Fruit fly (Drosophila melanogaster) whole organism, embryonic: ENCODE results near the gene RapGAP1.

Source experiments
- Abd-B ChIP-seq: fragments of 200-800 bp; sonication (Bioruptor generic); optimal IDR thresholded peaks from 2 replicates; lab custom pipeline; 2018; ENCODE audit warnings: missing biosample characterization, mild to moderate bottlenecking, missing genetic modification characterization, moderate library complexity
- Atf3 ChIP-seq: fragments of 200-800 bp; sonication (Bioruptor generic); optimal IDR thresholded peaks from 3 replicates; lab custom pipeline; 2016; ENCODE audit warnings: missing biosample characterization, missing genetic modification characterization
- CG10267 ChIP-seq: fragments of 200-800 bp; sonication (Bioruptor generic); optimal IDR thresholded peaks from 2 replicates; lab custom pipeline; 2018; ENCODE audit warnings: missing biosample characterization, mild to moderate bottlenecking, missing genetic modification characterization, moderate library complexity
- CG10366 ChIP-seq: fragments of 200-800 bp; sonication (Bioruptor generic); IDR thresholded peaks from 2 replicates; pipeline ENCODE4 v1.3.6; 2022; ENCODE audit warnings: missing biosample characterization, missing genetic modification characterization
- CG12104 ChIP-seq: fragments of 200-800 bp; sonication (Bioruptor generic); optimal IDR thresholded peaks from 3 replicates; lab custom pipeline; 2016; ENCODE audit warnings: missing biosample characterization, missing genetic modification characterization
- CG12236 ChIP-seq: fragments of 200-800 bp; sonication (Bioruptor generic); optimal IDR thresholded peaks from 2 replicates; lab custom pipeline; 2016; ENCODE audit warnings: missing biosample characterization, missing genetic modification characterization
- CG1233 ChIP-seq: fragments of 200-800 bp; sonication (Bioruptor generic); optimal IDR thresholded peaks from 4 replicates; lab custom pipeline; 2018; ENCODE audit warnings: missing biosample characterization, mild to moderate bottlenecking, missing genetic modification characterization
- CG13123 ChIP-seq: fragments of 200-800 bp; sonication (Bioruptor generic); optimal IDR thresholded peaks from 2 replicates; lab custom pipeline; 2016; ENCODE audit warnings: missing biosample characterization, missing genetic modification characterization
- CG13624 ChIP-seq: fragments of 200-800 bp; sonication (Bioruptor generic); optimal IDR thresholded peaks from 2 replicates; lab custom pipeline; 2016; ENCODE audit warnings: missing biosample characterization, missing genetic modification characterization
- CG15601 ChIP-seq: fragments of 200-800 bp; sonication (Bioruptor generic); optimal IDR thresholded peaks from 3 replicates; lab custom pipeline; 2019; ENCODE audit warnings: missing biosample characterization, mild to moderate bottlenecking, missing genetic modification characterization, moderate library complexity
- CG1647 ChIP-seq: fragments of 200-800 bp; sonication (Bioruptor generic); optimal IDR thresholded peaks from 3 replicates; lab custom pipeline; 2016; ENCODE audit warnings: missing biosample characterization, missing genetic modification characterization
- CG2116 ChIP-seq: fragments of 200-800 bp; sonication (Bioruptor generic); optimal IDR thresholded peaks from 3 replicates; lab custom pipeline; 2018; ENCODE audit warnings: missing biosample characterization, mild to moderate bottlenecking, missing genetic modification characterization
- CG32532 ChIP-seq: fragments of 200-800 bp; sonication (Bioruptor generic); IDR thresholded peaks from 2 replicates; pipeline ENCODE4 v1.3.6; 2022; ENCODE audit warnings: missing biosample characterization, missing genetic modification characterization
- CG34224 ChIP-seq: fragments of 200-800 bp; sonication (Bioruptor generic); IDR thresholded peaks from 3 replicates; pipeline ENCODE4 v1.3.6; 2022; ENCODE audit warnings: missing biosample characterization, missing genetic modification characterization; ENCODE audit not compliant: partially characterized antibody
- CG5180 ChIP-seq: fragments of 200-800 bp; sonication (Bioruptor generic); optimal IDR thresholded peaks from 3 replicates; lab custom pipeline; 2017; ENCODE audit warnings: missing biosample characterization, missing genetic modification characterization, mild to moderate bottlenecking, moderate library complexity, missing genetic modification reagents
- CG6175 ChIP-seq: fragments of 200-800 bp; sonication (Bioruptor generic); IDR thresholded peaks from 3 replicates; pipeline ENCODE4 v1.3.6; 2022; ENCODE audit warnings: missing biosample characterization, missing genetic modification characterization
- Dek ChIP-seq: fragments of 200-800 bp; sonication (Bioruptor generic); optimal IDR thresholded peaks from 3 replicates; lab custom pipeline; 2019; ENCODE audit warnings: missing biosample characterization, mild to moderate bottlenecking, missing genetic modification characterization, moderate library complexity
- Dref ChIP-seq: fragments of 200-800 bp; sonication (Bioruptor generic); IDR thresholded peaks from 2 replicates; pipeline ENCODE4 v1.3.6; 2022; ENCODE audit warnings: missing biosample characterization, missing genetic modification characterization
- Drgx ChIP-seq: fragments of 200-800 bp; sonication (Bioruptor generic); IDR thresholded peaks from 2 replicates; pipeline ENCODE4 v1.3.6; 2022; ENCODE audit warnings: missing biosample characterization, missing genetic modification characterization
- Ets65A ChIP-seq: fragments of 200-800 bp; sonication (Bioruptor generic); peaks from one replicate; lab custom pipeline; 2016; ENCODE audit warnings: missing biosample characterization, missing genetic modification characterization
- Fer2 ChIP-seq: fragments of 200-800 bp; sonication (Bioruptor generic); optimal IDR thresholded peaks from 2 replicates; lab custom pipeline; 2018; ENCODE audit warnings: missing biosample characterization, mild to moderate bottlenecking, missing genetic modification characterization, moderate library complexity
- Gug ChIP-seq: fragments of 200-800 bp; sonication (Bioruptor generic); IDR thresholded peaks from 4 replicates; pipeline ENCODE4 v1.3.6; 2022; ENCODE audit warnings: missing biosample characterization, missing genetic modification characterization
- Hr39 ChIP-seq: fragments of >200 bp; optimal IDR thresholded peaks from 2 replicates; lab custom pipeline; 2017
- Hr51 ChIP-seq, 2 experiments: fragments of 200-800 bp; sonication (Bioruptor generic); optimal IDR thresholded peaks; 2 replicates in 1 of 2; 3 replicates in 1 of 2; lab custom pipeline; 2016 to 2018; ENCODE audit warnings: missing biosample characterization in 2 of 2, missing genetic modification characterization in 2 of 2, mild to moderate bottlenecking in 1 of 2, moderate library complexity in 1 of 2
- Lim3 ChIP-seq: fragments of 200-800 bp; sonication (Bioruptor generic); IDR thresholded peaks from 2 replicates; pipeline ENCODE4 v1.3.6; 2022; ENCODE audit warnings: missing biosample characterization, missing genetic modification characterization
- Nf-YB ChIP-seq: fragments of 200-800 bp; sonication (Bioruptor generic); optimal IDR thresholded peaks from 3 replicates; lab custom pipeline; 2019; ENCODE audit warnings: missing biosample characterization, mild to moderate bottlenecking, missing genetic modification characterization, moderate library complexity
- Oli ChIP-seq: fragments of 200-800 bp; sonication (Bioruptor generic); optimal IDR thresholded peaks from 2 replicates; lab custom pipeline; 2018; ENCODE audit warnings: missing biosample characterization, mild to moderate bottlenecking, missing genetic modification characterization, moderate library complexity
- Scr ChIP-seq: fragments of 200-800 bp; sonication (Bioruptor generic); IDR thresholded peaks from 2 replicates; pipeline ENCODE4 v1.3.6; 2022; ENCODE audit warnings: missing biosample characterization, missing genetic modification characterization; ENCODE audit not compliant: partially characterized antibody
- Six4 ChIP-seq: fragments of 200-800 bp; sonication (Bioruptor generic); optimal IDR thresholded peaks from 2 replicates; lab custom pipeline; 2016; ENCODE audit warnings: missing biosample characterization, missing genetic modification characterization
- Spps ChIP-seq: fragments of 200-800 bp; sonication (Bioruptor generic); optimal IDR thresholded peaks from 2 replicates; lab custom pipeline; 2018; ENCODE audit warnings: missing biosample characterization, mild to moderate bottlenecking, missing genetic modification characterization
- Usf ChIP-seq: fragments of 200-800 bp; sonication (Bioruptor generic); optimal IDR thresholded peaks from 2 replicates; lab custom pipeline; 2017; ENCODE audit warnings: missing genotype, missing biosample characterization, missing genetic modification characterization
- YL-1 ChIP-seq: fragments of 200-800 bp; sonication (Bioruptor generic); optimal IDR thresholded peaks from 3 replicates; lab custom pipeline; 2017; ENCODE audit warnings: missing biosample characterization, mild to moderate bottlenecking, missing genetic modification characterization
- abd-A ChIP-seq: fragments of 200-800 bp; sonication (Bioruptor generic); optimal IDR thresholded peaks from 3 replicates; lab custom pipeline; 2019; ENCODE audit warnings: missing biosample characterization, mild to moderate bottlenecking, missing genetic modification characterization, moderate library complexity
- ac ChIP-seq: fragments of 200-800 bp; sonication (Bioruptor generic); optimal IDR thresholded peaks from 3 replicates; lab custom pipeline; 2017; ENCODE audit warnings: missing biosample characterization, mild to moderate bottlenecking, missing genetic modification characterization
- cg ChIP-seq: fragments of 200-800 bp; sonication (Bioruptor generic); optimal IDR thresholded peaks from 3 replicates; lab custom pipeline; 2019; ENCODE audit warnings: missing biosample characterization, mild to moderate bottlenecking, missing genetic modification characterization, moderate library complexity
- danr ChIP-seq: fragments of 200-800 bp; sonication (Bioruptor generic); IDR thresholded peaks from 2 replicates; pipeline ENCODE4 v1.3.6; 2022; ENCODE audit warnings: missing biosample characterization, missing genetic modification characterization
- dimm ChIP-seq: fragments of 200-800 bp; sonication (Bioruptor generic); IDR thresholded peaks from 2 replicates; pipeline ENCODE4 v1.3.6; 2022; ENCODE audit warnings: missing biosample characterization, missing genetic modification characterization
- dmrt11E ChIP-seq: fragments of 200-800 bp; sonication (Bioruptor generic); optimal IDR thresholded peaks from 3 replicates; lab custom pipeline; 2018; ENCODE audit warnings: missing biosample characterization, mild to moderate bottlenecking, missing genetic modification characterization, moderate library complexity
- dmrt99B ChIP-seq: fragments of 200-800 bp; sonication (Bioruptor generic); optimal IDR thresholded peaks from 2 replicates; lab custom pipeline; 2018; ENCODE audit warnings: missing biosample characterization, mild to moderate bottlenecking, missing genetic modification characterization, moderate library complexity
- exex ChIP-seq: fragments of 200-800 bp; sonication (Bioruptor generic); optimal IDR thresholded peaks from 4 replicates; lab custom pipeline; 2018; ENCODE audit warnings: missing biosample characterization, mild to moderate bottlenecking, missing genetic modification characterization, moderate library complexity
- grn ChIP-seq: fragments of 200-800 bp; sonication (Bioruptor generic); optimal IDR thresholded peaks from 3 replicates; lab custom pipeline; 2017; ENCODE audit warnings: missing biosample characterization, missing genetic modification characterization
- insv ChIP-seq, 2 experiments: fragments of 200-800 bp; sonication (Bioruptor generic); optimal IDR thresholded peaks; 3 replicates each; lab custom pipeline; 2016 to 2018; ENCODE audit warnings: missing biosample characterization in 2 of 2, missing genetic modification characterization in 2 of 2
- phol ChIP-seq: fragments of 200-800 bp; sonication (Bioruptor generic); optimal IDR thresholded peaks from 3 replicates; lab custom pipeline; 2018; ENCODE audit warnings: missing biosample characterization, mild to moderate bottlenecking, missing genetic modification characterization, moderate library complexity
- salm ChIP-seq: fragments of 200-800 bp; sonication (Bioruptor generic); optimal IDR thresholded peaks from 2 replicates; lab custom pipeline; 2018; ENCODE audit warnings: missing biosample characterization, mild to moderate bottlenecking, missing genetic modification characterization
- so ChIP-seq: fragments of 200-800 bp; sonication (Bioruptor generic); IDR thresholded peaks from 3 replicates; pipeline ENCODE4 v1.3.6; 2022; ENCODE audit warnings: missing biosample characterization, missing genetic modification characterization
- tx ChIP-seq: fragments of 200-800 bp; sonication (Bioruptor generic); optimal IDR thresholded peaks from 2 replicates; lab custom pipeline; 2016; ENCODE audit warnings: missing biosample characterization, missing genetic modification characterization
- wdn ChIP-seq: fragments of 200-800 bp; sonication (Bioruptor generic); IDR thresholded peaks from 2 replicates; pipeline ENCODE4 v1.3.6; 2022; ENCODE audit warnings: missing biosample characterization, missing genetic modification characterization
- zfh1 ChIP-seq: fragments of 200-800 bp; sonication (Bioruptor generic); IDR thresholded peaks from 3 replicates; pipeline ENCODE4 v1.3.6; 2022; ENCODE audit warnings: missing biosample characterization, missing genetic modification characterization

RapGAP1 gene

dm6 chr2L:7576462-7577360 lies 2.1 kb downstream of the RapGAP1 start (continued):
- TF ChIP-seq CG1233 (GFP tag; lab: Kevin White, UChicago) (peak; percentile 55), cg (GFP tag; lab: Kevin White, UChicago) (peak; percentile 56), CG2116 (GFP tag; lab: Kevin White, UChicago) (peak; percentile 17), Scr (0 out of 2 replicates have a peak, but pooled peaks have one; percentile 18), Fer2 (tag; lab: Kevin White, UChicago) (peak; percentile 6), Ets65A (GFP tag; lab: Kevin White, UChicago) (peak; percentile 94), wdn (GFP tag; lab: Robert Waterston, UW) (0 out of 2 replicates have a peak, but pooled peaks have one; percentile 18), CG12236 (peak; percentile 15), abd-A (tag; lab: Kevin White, UChicago) (peak; percentile 34), Abd-B (GFP tag; lab: Kevin White, UChicago) (peak; percentile 80), Usf (GFP tag; lab: Kevin White, UChicago) (peak; percentile 18), ac (peak; percentile 89), exex (tag; lab: Kevin White, UChicago) (no peak), dmrt99B (peak; percentile 94), CG6175 (GFP tag; lab: Robert Waterston, UW) (no peak; the same call in 2 of the 3 replicates), salm (tag; lab: Kevin White, UChicago) (peak; percentile 39), CG13624 (GFP tag; lab: Kevin White, UChicago) (peak; percentile 27), Atf3 (GFP tag; lab: Kevin White, UChicago) (peak; percentile 59), tx (GFP tag; lab: Kevin White, UChicago) (no peak), zfh1 (peak; percentile 85), Nf-YB (GFP tag; lab: Kevin White, UChicago) (peak; percentile 46), Spps (peak; percentile 83), grn (GFP tag; lab: Kevin White, UChicago) (peak; percentile 61), phol (peak; percentile 94), insv (GFP tag; optimal IDR thresholded peaks at IDR 0.05; lab: Kevin White, UChicago) (peak in 1 of 2 experiments; percentile 37), danr (GFP tag; lab: Robert Waterston, UW) (peak; percentile 15; the same call in 1 of the 2 replicates), Hr51 (GFP tag; optimal IDR thresholded peaks at IDR 0.05; lab: Kevin White, UChicago) (peak; percentile 52 to 94), YL-1 (GFP tag; lab: Kevin White, UChicago) (no peak), Drgx (GFP tag; lab: Robert Waterston, UW) (peak; percentile 92), Dek (no peak), Hr39 (no peak), CG34224 (GFP tag; lab: Robert Waterston, UW) (peak; percentile 21; the same call in 1 of the 3 replicates), dimm (GFP tag; lab: Robert Waterston, UW) (no peak), Six4 (GFP tag; lab: Kevin White, UChicago) (peak; percentile 87), CG5180 (GFP tag; lab: Kevin White, UChicago) (peak; percentile 95), Dref (GFP tag; lab: Robert Waterston, UW) (no peak), Lim3 (no peak), CG1647 (GFP tag; lab: Kevin White, UChicago) (peak; percentile 67), Gug (peak; percentile 46; the same call in 2 of the 4 replicates), CG32532 (GFP tag; lab: Robert Waterston, UW) (peak; percentile 79), dmrt11E (tag; lab: Kevin White, UChicago) (peak; percentile 81), CG12104 (peak; percentile 76), CG15601 (tag; lab: Kevin White, UChicago) (peak; percentile 88), CG10366 (GFP tag; lab: Robert Waterston, UW) (peak; percentile 74), CG13123 (no peak), so (GFP tag; lab: Robert Waterston, UW) (peak; percentile 81; the same call in 2 of the 3 replicates), CG10267 (tag; lab: Kevin White, UChicago) (peak; percentile 89), Oli (tag; lab: Kevin White, UChicago) (peak; percentile 79)
